Fruit fly (Drosophila melanogaster): ENCODE results near the gene JhI-21.
A peak's percentile ranks its signal among the peaks of the same experiment; 100 is the strongest.

Gene JhI-21

dm6 chr2L:12002922-12003791 lies 52.7 kb downstream of the JhI-21 start (continued):
- TF ChIP-seq spab (GFP tag; optimal IDR thresholded peaks at IDR 0.05) (no peak), CG34406 (GFP tag; optimal IDR thresholded peaks at IDR 0.05) (peak; percentile 13), Hr39 (GFP tag; optimal IDR thresholded peaks at IDR 0.05) (peak; percentile 43), Met (GFP tag; optimal IDR thresholded peaks at IDR 0.05) (peak; percentile 27), CG6854 (GFP tag; optimal IDR thresholded peaks at IDR 0.05) (peak; percentile 99), net (GFP tag; optimal IDR thresholded peaks at IDR 0.05) (peak; percentile 68), Hr38 (GFP tag; optimal IDR thresholded peaks at IDR 0.05) (no peak), dsx (GFP tag; optimal IDR thresholded peaks at IDR 0.05; ENCODE audit: poor library complexity, severe bottlenecking) (peak; percentile 43), Sox14 (GFP tag; optimal IDR thresholded peaks at IDR 0.05) (peak; percentile 42), svp (GFP tag) (peak; percentile 88)

- TF ChIP-seq svp (GFP tag), result peak; percentile 92
- no peak for TF ChIP-seq esn (GFP tag; optimal IDR thresholded peaks at IDR 0.05)
These were observed 53.8 kb downstream of the JhI-21 start, which contains the start of gene Hacd1 for dm6 chr2L:12002051-12002450. Hacd1 (minus strand) TSS chr2L:12002266.
